Worm (Caenorhabditis elegans) whole organism, L3 larva: Measurements from ENCODE around the gene srh-18.

Experiments used
- R02D3.7 ChIP-seq: fragments of 150-350 bp; optimal IDR thresholded peaks from 2 replicates; lab custom pipeline; 2014; ENCODE audit warnings: missing biosample characterization, missing genetic modification characterization
- ZK546.5 ChIP-seq: sonication (generic microtip); optimal IDR thresholded peaks from 2 replicates; lab custom pipeline; 2017; ENCODE audit warnings: missing biosample characterization, missing genetic modification characterization
- aly-2 ChIP-seq: fragments of 150-350 bp; optimal IDR thresholded peaks from 2 replicates; lab custom pipeline; 2014; ENCODE audit warnings: missing biosample characterization, missing genetic modification characterization
- ama-1 ChIP-seq: fragments of 150-350 bp; optimal IDR thresholded peaks from 2 replicates; lab custom pipeline; 2018
- ceh-16 ChIP-seq: sonication (generic microtip); optimal IDR thresholded peaks from 2 replicates; lab custom pipeline; 2017; ENCODE audit warnings: missing biosample characterization, missing genetic modification characterization
- ceh-28 ChIP-seq: fragments of 150-350 bp; optimal IDR thresholded peaks from 2 replicates; lab custom pipeline; 2014; ENCODE audit warnings: missing biosample characterization, missing genetic modification reagents, missing genetic modification characterization
- ceh-82 ChIP-seq: fragments of 150-350 bp; optimal IDR thresholded peaks from 2 replicates; lab custom pipeline; 2014; ENCODE audit warnings: missing biosample characterization, missing genetic modification characterization
- ceh-9 ChIP-seq: sonication (generic microtip); optimal IDR thresholded peaks from 2 replicates; lab custom pipeline; 2018; ENCODE audit warnings: missing biosample characterization, missing genetic modification characterization
- egl-5 ChIP-seq: fragments of 150-350 bp; optimal IDR thresholded peaks from 2 replicates; lab custom pipeline; 2017; ENCODE audit warnings: missing biosample characterization, missing genetic modification reagents, missing genetic modification characterization, inconsistent platforms
- elt-2 ChIP-seq: sonication (generic microtip); optimal IDR thresholded peaks from 2 replicates; lab custom pipeline; 2016; ENCODE audit warnings: missing genetic modification reagents, mild to moderate bottlenecking, missing genetic modification characterization, missing compliant biosample characterization
- elt-3 ChIP-seq, 3 experiments: fragments of 150-350 bp in 1 of 3; sonication (generic microtip) in 2 of 3; optimal IDR thresholded peaks; 2 replicates in 2 of 3; 4 replicates in 1 of 3; lab custom pipeline; 2014 to 2017; ENCODE audit warnings: missing biosample characterization in 3 of 3, missing genetic modification characterization in 3 of 3
- eor-1 ChIP-seq, 2 experiments: fragments of 150-350 bp; optimal IDR thresholded peaks; 2 replicates each; lab custom pipeline; 2014 to 2018; ENCODE audit warnings: missing biosample characterization in 2 of 2, missing genetic modification characterization in 2 of 2
- fkh-10 ChIP-seq: sonication (generic microtip); optimal IDR thresholded peaks from 2 replicates; lab custom pipeline; 2017; ENCODE audit warnings: missing biosample characterization, missing genetic modification reagents, missing genetic modification characterization
- fkh-2 ChIP-seq: fragments of 150-350 bp; optimal IDR thresholded peaks from 2 replicates; lab custom pipeline; 2014; ENCODE audit warnings: missing biosample characterization, missing genetic modification reagents, missing genetic modification characterization
- fos-1 ChIP-seq: fragments of 150-350 bp; optimal IDR thresholded peaks from 2 replicates; lab custom pipeline; 2014; ENCODE audit warnings: missing biosample characterization, missing genetic modification characterization
- jun-1 ChIP-seq: fragments of 150-350 bp; optimal IDR thresholded peaks from 2 replicates; lab custom pipeline; 2014; ENCODE audit warnings: missing biosample characterization, missing genetic modification reagents, missing genetic modification characterization
- lin-39 ChIP-seq: fragments of 150-350 bp; optimal IDR thresholded peaks from 2 replicates; lab custom pipeline; 2018; ENCODE audit warnings: missing biosample characterization, missing genetic modification reagents, missing genetic modification characterization
- mml-1 ChIP-seq: fragments of 150-350 bp; sonication (generic microtip); optimal IDR thresholded peaks from 3 replicates; lab custom pipeline; 2014; ENCODE audit warnings: missing biosample characterization, missing genetic modification characterization
- nhr-11 ChIP-seq: fragments of 150-350 bp; optimal IDR thresholded peaks from 2 replicates; lab custom pipeline; 2014; ENCODE audit warnings: missing biosample characterization, missing genetic modification characterization
- nhr-12 ChIP-seq: fragments of 150-350 bp; optimal IDR thresholded peaks from 2 replicates; lab custom pipeline; 2014; ENCODE audit warnings: missing biosample characterization, missing genetic modification characterization
- nhr-23 ChIP-seq: fragments of 150-350 bp; optimal IDR thresholded peaks from 2 replicates; lab custom pipeline; 2014; ENCODE audit warnings: missing biosample characterization, missing genetic modification reagents, missing genetic modification characterization
- nhr-237 ChIP-seq: fragments of 150-350 bp; optimal IDR thresholded peaks from 2 replicates; lab custom pipeline; 2014; ENCODE audit warnings: missing biosample characterization, missing genetic modification characterization
- nhr-28 ChIP-seq: fragments of 150-350 bp; optimal IDR thresholded peaks from 2 replicates; lab custom pipeline; 2014; ENCODE audit warnings: missing biosample characterization, missing genetic modification characterization
- nhr-43 ChIP-seq: sonication (generic microtip); optimal IDR thresholded peaks from 2 replicates; lab custom pipeline; 2016; ENCODE audit warnings: mild to moderate bottlenecking, missing genetic modification characterization, missing compliant biosample characterization; ENCODE audit not compliant: poor library complexity, severe bottlenecking
- nhr-77 ChIP-seq: fragments of 150-350 bp; optimal IDR thresholded peaks from 2 replicates; lab custom pipeline; 2014; ENCODE audit warnings: missing biosample characterization, missing genetic modification characterization
- pqm-1 ChIP-seq: fragments of 150-350 bp; optimal IDR thresholded peaks from 2 replicates; lab custom pipeline; 2017; ENCODE audit warnings: missing biosample characterization, missing genetic modification characterization, inconsistent platforms
- sea-2 ChIP-seq: fragments of 150-350 bp; sonication (generic microtip); optimal IDR thresholded peaks from 4 replicates; lab custom pipeline; 2014; ENCODE audit warnings: missing biosample characterization, missing genetic modification reagents, missing genetic modification characterization
- skn-1 ChIP-seq: fragments of 150-350 bp; optimal IDR thresholded peaks from 2 replicates; lab custom pipeline; 2014; ENCODE audit warnings: missing biosample characterization, missing genetic modification characterization
- snpc-4 ChIP-seq: fragments of 150-350 bp; optimal IDR thresholded peaks from 2 replicates; lab custom pipeline; 2014; ENCODE audit warnings: missing biosample characterization, missing genetic modification characterization
- tbx-2 ChIP-seq: sonication (generic microtip); optimal IDR thresholded peaks from 2 replicates; lab custom pipeline; 2016; ENCODE audit warnings: mild to moderate bottlenecking, missing genetic modification characterization, missing compliant biosample characterization
- zag-1 ChIP-seq: fragments of 150-350 bp; optimal IDR thresholded peaks from 2 replicates; lab custom pipeline; 2014; ENCODE audit warnings: missing biosample characterization, missing genetic modification characterization
- ztf-11 ChIP-seq: fragments of 150-350 bp; optimal IDR thresholded peaks from 2 replicates; lab custom pipeline; 2014; ENCODE audit warnings: missing biosample characterization, missing genetic modification characterization

The srh-18 gene

ce11 chrV:13363415-13363814 is 45.2 kb downstream of the srh-18 start, which contains the start of gene srg-46:
Gene srg-46 (plus strand): TSS chrV:13363715.
- TF ChIP-seq eor-1 (tag; optimal IDR thresholded peaks at IDR 0.05; lab: Kevin White, UChicago): no peak
- no peak for TF ChIP-seq nhr-28 (tag; lab: Kevin White, UChicago)
- no peak for TF ChIP-seq ama-1
- no peak for TF ChIP-seq nhr-237 (tag; lab: Kevin White, UChicago)
- no peak for TF ChIP-seq jun-1 (tag; lab: Kevin White, UChicago)
- TF ChIP-seq nhr-12: no peak
- no peak for TF ChIP-seq snpc-4
- no peak for TF ChIP-seq tbx-2 (tag; lab: Kevin White, UChicago)
- no peak for TF ChIP-seq nhr-11 (tag; lab: Kevin White, UChicago)
- TF ChIP-seq elt-3 (tag; optimal IDR thresholded peaks at IDR 0.05; lab: Kevin White, UChicago): no peak
- TF ChIP-seq skn-1 (tag; lab: Kevin White, UChicago): no peak
- TF ChIP-seq ceh-28 (tag; lab: Kevin White, UChicago): no peak
- no peak for TF ChIP-seq aly-2 (tag; lab: Kevin White, UChicago)
- no peak for TF ChIP-seq ceh-82 (tag; lab: Kevin White, UChicago)
- no peak for TF ChIP-seq ceh-9 (tag; lab: Kevin White, UChicago)
- TF ChIP-seq nhr-23 (tag; lab: Kevin White, UChicago): no peak
- no peak for TF ChIP-seq pqm-1 (tag; lab: Kevin White, UChicago)
- TF ChIP-seq lin-39 (tag; lab: Kevin White, UChicago): no peak

- no peak for TF ChIP-seq R02D3.7 (tag; lab: Kevin White, UChicago)
- TF ChIP-seq nhr-11 (tag; lab: Kevin White, UChicago): no peak
- TF ChIP-seq skn-1 (tag; lab: Kevin White, UChicago): no peak
- no peak for TF ChIP-seq lin-39 (tag; lab: Kevin White, UChicago)
- TF ChIP-seq ZK546.5: no peak
- TF ChIP-seq ztf-11 (tag; lab: Kevin White, UChicago): no peak
Measured at ce11 chrV:13364227-13364626, 46.0 kb downstream of the srh-18 start.

- TF ChIP-seq fkh-10 (GFP tag; lab: Kevin White, UChicago) (peak; percentile 56), fos-1 (tag; lab: Kevin White, UChicago) (no peak), tbx-2 (tag; lab: Kevin White, UChicago) (no peak)
- TF ChIP-seq, all 47 proteins: peak for 1
Measured at ce11 chrV:13366488-13366887, 48.2 kb downstream of the srh-18 start.

ce11 chrV:13367024-13367423 is 48.8 kb downstream of the srh-18 start, which contains the start of gene srx-125:
Gene srx-125 (plus strand): TSS chrV:13367324.
- TF ChIP-seq sea-2 (no peak), egl-5 (tag; lab: Kevin White, UChicago) (no peak), tbx-2 (tag; lab: Kevin White, UChicago) (no peak), ceh-16 (no peak), jun-1 (tag; lab: Kevin White, UChicago) (no peak), zag-1 (tag; lab: Kevin White, UChicago) (no peak)

- no peak for TF ChIP-seq skn-1 (tag; lab: Kevin White, UChicago)
- peak; percentile 28 for TF ChIP-seq nhr-43
- peak; percentile 83 for TF ChIP-seq elt-2 (tag; lab: Kevin White, UChicago)
- TF ChIP-seq fkh-2 (tag; lab: Kevin White, UChicago): no peak
- TF ChIP-seq pqm-1 (tag; lab: Kevin White, UChicago): peak; percentile 79
- peak; percentile 73 for TF ChIP-seq jun-1 (tag; lab: Kevin White, UChicago)
- no peak for TF ChIP-seq mml-1 (tag; lab: Kevin White, UChicago)
- no peak for TF ChIP-seq nhr-77
Measured at ce11 chrV:13369663-13370062, 51.4 kb downstream of the srh-18 start.
